Fruit fly (Drosophila melanogaster) whole organism, embryonic: ENCODE measurements around the gene CG34417.

Experiments
- Bteb2 ChIP-seq: fragments of 200-800 bp; sonication (Bioruptor generic); optimal IDR thresholded peaks from 2 replicates; lab custom pipeline; 2016; ENCODE audit warnings: missing biosample characterization, missing genetic modification characterization
- CG11085 ChIP-seq: fragments of 200-800 bp; sonication (Bioruptor generic); IDR thresholded peaks from 2 replicates; pipeline ENCODE4 v1.3.6; 2022; ENCODE audit warnings: missing biosample characterization, missing genetic modification characterization
- CG12769 ChIP-seq: fragments of 200-800 bp; sonication (Bioruptor generic); optimal IDR thresholded peaks from 2 replicates; lab custom pipeline; 2019; ENCODE audit warnings: missing biosample characterization, mild to moderate bottlenecking, missing genetic modification characterization, moderate library complexity
- CG14965 ChIP-seq: fragments of 200-800 bp; sonication (Bioruptor generic); optimal IDR thresholded peaks from 2 replicates; lab custom pipeline; 2016; ENCODE audit warnings: missing biosample characterization, missing genetic modification characterization, borderline replicate concordance
- CG17802 ChIP-seq: fragments of 200-800 bp; sonication (Bioruptor generic); optimal IDR thresholded peaks from 2 replicates; lab custom pipeline; 2018; ENCODE audit warnings: missing biosample characterization, mild to moderate bottlenecking, missing genetic modification characterization, moderate library complexity
- CG17829 ChIP-seq: fragments of 200-800 bp; optimal IDR thresholded peaks from 2 replicates; lab custom pipeline; 2019; ENCODE audit warnings: missing biosample characterization, mild to moderate bottlenecking, missing genetic modification characterization, moderate library complexity
- CG18011 ChIP-seq: fragments of 200-800 bp; sonication (Bioruptor generic); optimal IDR thresholded peaks from 2 replicates; lab custom pipeline; 2017; ENCODE audit warnings: missing biosample characterization, missing genetic modification characterization, mild to moderate bottlenecking, moderate library complexity, missing genotype
- CG18262 ChIP-seq: fragments of 200-800 bp; optimal IDR thresholded peaks from 3 replicates; lab custom pipeline; 2019; ENCODE audit warnings: missing biosample characterization, mild to moderate bottlenecking, missing genetic modification characterization, moderate library complexity
- CG2875 ChIP-seq: fragments of 200-800 bp; sonication (Bioruptor generic); optimal IDR thresholded peaks from 2 replicates; lab custom pipeline; 2017; ENCODE audit warnings: missing biosample characterization, mild to moderate bottlenecking, missing genetic modification characterization, missing genetic modification reagents
- CG31224 ChIP-seq: fragments of 200-800 bp; sonication (Bioruptor generic); IDR thresholded peaks from 2 replicates; pipeline ENCODE4 v1.3.6; 2022; ENCODE audit warnings: missing biosample characterization, missing genetic modification characterization
- CG31388 ChIP-seq: fragments of 200-800 bp; sonication (Bioruptor generic); optimal IDR thresholded peaks from 2 replicates; lab custom pipeline; 2016; ENCODE audit warnings: missing biosample characterization, missing genetic modification characterization
- CG33557 ChIP-seq: fragments of 200-800 bp; sonication (Bioruptor generic); optimal IDR thresholded peaks from 2 replicates; lab custom pipeline; 2019; ENCODE audit warnings: missing biosample characterization, mild to moderate bottlenecking, missing genetic modification characterization, moderate library complexity
- CG4424 ChIP-seq: fragments of 200-800 bp; sonication (Bioruptor generic); optimal IDR thresholded peaks from 3 replicates; lab custom pipeline; 2016; ENCODE audit warnings: missing biosample characterization, missing genetic modification characterization
- CG4707 ChIP-seq: fragments of 200-800 bp; sonication (Bioruptor generic); optimal IDR thresholded peaks from 2 replicates; lab custom pipeline; 2018; ENCODE audit warnings: missing biosample characterization, mild to moderate bottlenecking, missing genetic modification characterization, moderate library complexity
- CG6813 ChIP-seq: fragments of 200-800 bp; sonication (Bioruptor generic); optimal IDR thresholded peaks from 2 replicates; lab custom pipeline; 2017; ENCODE audit warnings: missing biosample characterization, missing genetic modification characterization, mild to moderate bottlenecking, moderate library complexity, missing genetic modification reagents
- CG7928 ChIP-seq: fragments of 200-800 bp; sonication (Bioruptor generic); optimal IDR thresholded peaks from 2 replicates; lab custom pipeline; 2017; ENCODE audit warnings: missing biosample characterization, mild to moderate bottlenecking, missing genetic modification characterization
- CG8359 ChIP-seq: fragments of 200-800 bp; sonication (Bioruptor generic); optimal IDR thresholded peaks from 2 replicates; lab custom pipeline; 2017; ENCODE audit warnings: missing biosample characterization, mild to moderate bottlenecking, missing genetic modification characterization, borderline replicate concordance
- CG8388 ChIP-seq: fragments of 200-800 bp; sonication (Bioruptor generic); optimal IDR thresholded peaks from 2 replicates; lab custom pipeline; 2019; ENCODE audit warnings: missing biosample characterization, mild to moderate bottlenecking, missing genetic modification characterization, moderate library complexity
- CG8924 ChIP-seq: fragments of 200-800 bp; optimal IDR thresholded peaks from 3 replicates; lab custom pipeline; 2019; ENCODE audit warnings: missing biosample characterization, mild to moderate bottlenecking, missing genetic modification characterization, moderate library complexity
- CkIIα-i1 ChIP-seq: fragments of 200-800 bp; sonication (Bioruptor generic); IDR thresholded peaks from 2 replicates; pipeline ENCODE4 v1.3.6; 2022; ENCODE audit warnings: missing biosample characterization, missing genetic modification characterization
- D ChIP-seq, 2 experiments: fragments of 200-800 bp in 1 of 2; fragments of >200 bp in 1 of 2; sonication (Bioruptor generic) in 1 of 2; optimal IDR thresholded peaks; 2 replicates in 1 of 2; 3 replicates in 1 of 2; lab custom pipeline; 2017; ENCODE audit warnings: mild to moderate bottlenecking in 1 of 2, missing biosample characterization in 1 of 2, missing genetic modification characterization in 1 of 2, missing genetic modification reagents in 1 of 2
- D19A ChIP-seq: fragments of 200-800 bp; optimal IDR thresholded peaks from 3 replicates; lab custom pipeline; 2019; ENCODE audit warnings: missing biosample characterization, mild to moderate bottlenecking, missing genetic modification characterization, moderate library complexity
- Dll ChIP-seq: fragments of 200-800 bp; sonication (Bioruptor generic); IDR thresholded peaks from 4 replicates; pipeline ENCODE4 v1.3.6; 2022; ENCODE audit warnings: missing biosample characterization, missing genetic modification characterization; ENCODE audit not compliant: partially characterized antibody
- Doc3 ChIP-seq: fragments of 200-800 bp; sonication (Bioruptor generic); IDR thresholded peaks from 3 replicates; pipeline ENCODE4 v1.3.6; 2022; ENCODE audit warnings: missing biosample characterization, missing genetic modification characterization; ENCODE audit not compliant: partially characterized antibody
- Dp ChIP-seq: fragments of 200-800 bp; sonication (Bioruptor generic); optimal IDR thresholded peaks from 2 replicates; lab custom pipeline; 2018; ENCODE audit warnings: missing biosample characterization, mild to moderate bottlenecking, missing genetic modification characterization, moderate library complexity
- Fer3 ChIP-seq: fragments of 200-800 bp; sonication (Bioruptor generic); optimal IDR thresholded peaks from 2 replicates; lab custom pipeline; 2018; ENCODE audit warnings: missing biosample characterization, mild to moderate bottlenecking, missing genetic modification characterization, moderate library complexity
- HmgD ChIP-seq: fragments of 200-800 bp; sonication (Bioruptor generic); optimal IDR thresholded peaks from 3 replicates; lab custom pipeline; 2016; ENCODE audit warnings: missing biosample characterization, missing genetic modification characterization
- Hr51 ChIP-seq, 2 experiments: fragments of 200-800 bp; sonication (Bioruptor generic); optimal IDR thresholded peaks; 2 replicates in 1 of 2; 3 replicates in 1 of 2; lab custom pipeline; 2016 to 2018; ENCODE audit warnings: missing biosample characterization in 2 of 2, missing genetic modification characterization in 2 of 2, mild to moderate bottlenecking in 1 of 2, moderate library complexity in 1 of 2
- Oaz ChIP-seq: fragments of 200-800 bp; sonication (Bioruptor generic); IDR thresholded peaks from 2 replicates; pipeline ENCODE4 v1.3.6; 2022; ENCODE audit warnings: missing biosample characterization, missing genetic modification characterization
- Poxn ChIP-seq: fragments of 200-800 bp; sonication (Bioruptor generic); IDR thresholded peaks from 2 replicates; pipeline ENCODE4 v1.3.6; 2022; ENCODE audit warnings: missing biosample characterization, missing genetic modification characterization
- Side ChIP-seq: fragments of 200-800 bp; sonication (Bioruptor generic); optimal IDR thresholded peaks from 2 replicates; lab custom pipeline; 2016; ENCODE audit warnings: missing biosample characterization, missing genetic modification characterization
- Sox100B ChIP-seq: fragments of 200-800 bp; sonication (Bioruptor generic); optimal IDR thresholded peaks from 3 replicates; lab custom pipeline; 2018; ENCODE audit warnings: missing biosample characterization, mild to moderate bottlenecking, missing genetic modification characterization
- az2 ChIP-seq: fragments of 200-800 bp; sonication (Bioruptor generic); optimal IDR thresholded peaks from 3 replicates; lab custom pipeline; 2016; ENCODE audit warnings: missing biosample characterization, missing genetic modification characterization
- chn ChIP-seq: fragments of 200-800 bp; sonication (Bioruptor generic); optimal IDR thresholded peaks from 2 replicates; lab custom pipeline; 2016; ENCODE audit warnings: missing biosample characterization, missing genetic modification characterization
- crc ChIP-seq: fragments of 200-800 bp; sonication (Bioruptor generic); optimal IDR thresholded peaks from 2 replicates; lab custom pipeline; 2016; ENCODE audit warnings: missing biosample characterization, missing genetic modification characterization
- crp ChIP-seq, 2 experiments: fragments of 200-800 bp; sonication (Bioruptor generic); optimal IDR thresholded peaks; 2 replicates in 1 of 2; 3 replicates in 1 of 2; lab custom pipeline; 2017; ENCODE audit warnings: missing biosample characterization in 2 of 2, missing genetic modification characterization in 2 of 2, mild to moderate bottlenecking in 1 of 2, moderate library complexity in 1 of 2
- fd3F ChIP-seq: fragments of 200-800 bp; sonication (Bioruptor generic); optimal IDR thresholded peaks from 2 replicates; lab custom pipeline; 2018; ENCODE audit warnings: missing biosample characterization, mild to moderate bottlenecking, missing genetic modification characterization, moderate library complexity
- gfzf ChIP-seq: fragments of 200-800 bp; sonication (Bioruptor generic); optimal IDR thresholded peaks from 2 replicates; lab custom pipeline; 2016; ENCODE audit warnings: missing biosample characterization, mild to moderate bottlenecking, missing genetic modification characterization, moderate library complexity
- klu ChIP-seq: fragments of 200-800 bp; sonication (Bioruptor generic); IDR thresholded peaks from 2 replicates; pipeline ENCODE4 v1.3.6; 2022; ENCODE audit warnings: missing biosample characterization, missing genetic modification characterization
- lbe ChIP-seq: fragments of 200-800 bp; sonication (Bioruptor generic); optimal IDR thresholded peaks from 2 replicates; lab custom pipeline; 2016; ENCODE audit warnings: missing biosample characterization, mild to moderate bottlenecking, missing genetic modification characterization
- lmd ChIP-seq: fragments of 200-800 bp; sonication (Bioruptor generic); IDR thresholded peaks from 2 replicates; pipeline ENCODE4 v1.3.6; 2022; ENCODE audit warnings: missing biosample characterization, missing genetic modification characterization
- mld ChIP-seq: fragments of 200-800 bp; sonication (Bioruptor generic); IDR thresholded peaks from 3 replicates; pipeline ENCODE4 v1.3.6; 2022; ENCODE audit warnings: missing biosample characterization, missing genetic modification characterization; ENCODE audit not compliant: partially characterized antibody
- odd ChIP-seq: fragments of 200-800 bp; sonication (Bioruptor generic); optimal IDR thresholded peaks from 2 replicates; lab custom pipeline; 2017; ENCODE audit warnings: missing biosample characterization, mild to moderate bottlenecking, missing genetic modification characterization
- prd ChIP-seq, 3 experiments: fragments of >200 bp in 2 of 3; fragments of 200-800 bp in 1 of 3; sonication (Bioruptor generic) in 1 of 3; optimal IDR thresholded peaks in 2 of 3; IDR thresholded peaks in 1 of 3; 2 replicates in 2 of 3; 3 replicates in 1 of 3; pipeline versions ENCODE4 v1.3.6 to Lab custom; 2017 to 2022; ENCODE audit warnings: missing biosample characterization in 1 of 3, missing genetic modification characterization in 1 of 3
- scrt ChIP-seq: fragments of 200-800 bp; sonication (Bioruptor generic); optimal IDR thresholded peaks from 2 replicates; lab custom pipeline; 2018; ENCODE audit warnings: missing biosample characterization, mild to moderate bottlenecking, missing genetic modification characterization, moderate library complexity
- tx ChIP-seq: fragments of 200-800 bp; sonication (Bioruptor generic); optimal IDR thresholded peaks from 2 replicates; lab custom pipeline; 2016; ENCODE audit warnings: missing biosample characterization, missing genetic modification characterization
- zf30C ChIP-seq: fragments of 200-800 bp; sonication (Bioruptor generic); optimal IDR thresholded peaks from 3 replicates; lab custom pipeline; 2018; ENCODE audit warnings: missing biosample characterization, mild to moderate bottlenecking, missing genetic modification characterization
- zfh2 ChIP-seq: fragments of 200-800 bp; sonication (Bioruptor generic); optimal IDR thresholded peaks from 2 replicates; lab custom pipeline; 2016; ENCODE audit warnings: missing biosample characterization, missing genetic modification characterization

CG34417 gene

DNA sequence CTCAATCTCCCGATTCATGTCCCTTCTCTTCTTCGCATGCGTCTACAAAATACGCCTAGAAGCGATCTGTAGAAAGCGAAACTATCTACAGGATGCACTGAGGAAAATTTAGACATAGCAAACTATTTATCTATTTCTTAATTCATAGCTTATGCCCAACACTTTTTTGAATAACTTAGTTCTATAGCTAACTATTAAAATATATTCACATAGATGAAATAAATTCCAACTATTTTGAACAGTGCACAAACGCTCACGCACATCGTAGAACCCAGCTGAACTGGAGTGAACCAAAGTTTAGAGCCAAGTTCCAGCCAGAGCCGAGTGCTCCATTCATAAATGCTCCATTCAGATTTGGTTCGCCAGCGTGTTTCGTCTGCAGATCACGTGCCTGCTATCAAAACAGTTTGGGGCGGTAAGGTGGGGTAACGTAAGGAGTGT lies 81.0 kb downstream of the CG34417 start (continued):
- TF ChIP-seq zf30C, result no peak
- no peak for TF ChIP-seq prd (optimal IDR thresholded peaks at IDR 0.05; lab: Kevin White, UChicago)
- peak; percentile 75 for TF ChIP-seq prd (GFP tag; IDR thresholded peaks at IDR 0.05; lab: Robert Waterston, UW)
- no peak for TF ChIP-seq Doc3 (GFP tag; lab: Robert Waterston, UW)
- peak; percentile 47 for TF ChIP-seq CG17829
- TF ChIP-seq CG33557 (GFP tag; lab: Kevin White, UChicago), result peak; percentile 9
- no peak for TF ChIP-seq odd (GFP tag; lab: Kevin White, UChicago)
- peak; percentile 51 for TF ChIP-seq lmd
- peak; percentile 25 for TF ChIP-seq CG6813 (GFP tag; lab: Kevin White, UChicago)
- TF ChIP-seq D19A (tag; lab: Kevin White, UChicago), result peak; percentile 41
- peak; percentile 8 for TF ChIP-seq CG17802
- TF ChIP-seq CG31388, result no peak
- TF ChIP-seq Side, result peak; percentile 27
- peak; percentile 12 for TF ChIP-seq scrt (GFP tag; lab: Kevin White, UChicago)
- no peak for TF ChIP-seq CG4707 (GFP tag; lab: Kevin White, UChicago)
- peak; percentile 35 for TF ChIP-seq chn (GFP tag; lab: Kevin White, UChicago)
- no peak for TF ChIP-seq zfh2
- TF ChIP-seq gfzf, result no peak
- TF ChIP-seq Bteb2 (GFP tag; lab: Kevin White, UChicago), result no peak
- TF ChIP-seq klu, result peak; percentile 38; the same call in 1 of the 2 replicates
- no peak for TF ChIP-seq HmgD (GFP tag; lab: Kevin White, UChicago)
- TF ChIP-seq CG8924 (tag; lab: Kevin White, UChicago), result peak; percentile 32
- no peak for TF ChIP-seq Poxn
- TF ChIP-seq D (optimal IDR thresholded peaks at IDR 0.05; lab: Kevin White, UChicago), result no peak
- peak; percentile 42 for TF ChIP-seq D (GFP tag; optimal IDR thresholded peaks at IDR 0.05; lab: Kevin White, UChicago)
- no peak for TF ChIP-seq tx (GFP tag; lab: Kevin White, UChicago)
- no peak for TF ChIP-seq Dp (GFP tag; lab: Kevin White, UChicago)
- peak in 1 of 2 experiments; percentile 9 for TF ChIP-seq Hr51 (GFP tag; optimal IDR thresholded peaks at IDR 0.05; lab: Kevin White, UChicago)
- TF ChIP-seq crp (GFP tag; optimal IDR thresholded peaks at IDR 0.05; lab: Kevin White, UChicago), result no peak
- no peak for TF ChIP-seq fd3F
- TF ChIP-seq CG18011 (GFP tag; lab: Kevin White, UChicago), result no peak
- TF ChIP-seq CkIIα-i1 (GFP tag; lab: Robert Waterston, UW), result no peak
- TF ChIP-seq CG31224, result peak; percentile 39; the same call in 1 of the 2 replicates
- TF ChIP-seq CG12769 (tag; lab: Kevin White, UChicago), result peak; percentile 47
- TF ChIP-seq Sox100B, result peak; percentile 36
- TF ChIP-seq Oaz, result no peak
- no peak for TF ChIP-seq Dll
- TF ChIP-seq CG2875 (GFP tag; lab: Kevin White, UChicago), result peak; percentile 30
- TF ChIP-seq lbe (GFP tag; lab: Kevin White, UChicago), result no peak
- no peak for TF ChIP-seq mld (GFP tag; lab: Robert Waterston, UW)
- peak; percentile 31 for TF ChIP-seq CG4424 (GFP tag; lab: Kevin White, UChicago)
- TF ChIP-seq Fer3 (tag; lab: Kevin White, UChicago), result peak; percentile 11
- TF ChIP-seq crc (GFP tag; lab: Kevin White, UChicago), result no peak
- no peak for TF ChIP-seq CG11085 (GFP tag; lab: Robert Waterston, UW)
- TF ChIP-seq CG7928 (GFP tag; lab: Kevin White, UChicago), result no peak
- peak; percentile 21 for TF ChIP-seq CG8388
- no peak for TF ChIP-seq CG8359 (GFP tag; lab: Kevin White, UChicago)
- no peak for TF ChIP-seq CG14965 (GFP tag; lab: Kevin White, UChicago)
- TF ChIP-seq az2 (GFP tag; lab: Kevin White, UChicago), result peak; percentile 9
- TF ChIP-seq CG18262 (tag; lab: Kevin White, UChicago), result peak; percentile 65
